Fruit fly (Drosophila melanogaster) whole organism, adult: ENCODE measurements around the gene repo.

Experiments used
- CG33017 ChIP-seq: fragments of 200-800 bp; sonication (Bioruptor generic); optimal IDR thresholded peaks from 2 replicates; lab custom pipeline; 2018; ENCODE audit warnings: missing biosample characterization, mild to moderate bottlenecking, missing genetic modification characterization, moderate library complexity
- CG5204 ChIP-seq: fragments of 200-800 bp; sonication (Bioruptor generic); optimal IDR thresholded peaks from 2 replicates; lab custom pipeline; 2016; ENCODE audit warnings: missing biosample characterization, missing genetic modification characterization
- CG7045 ChIP-seq: fragments of 200-800 bp; sonication (Bioruptor generic); optimal IDR thresholded peaks from 2 replicates; lab custom pipeline; 2017; ENCODE audit warnings: missing biosample characterization, mild to moderate bottlenecking, missing genetic modification characterization
- Clk ChIP-seq: fragments of 200-800 bp; sonication (Bioruptor generic); optimal IDR thresholded peaks from 2 replicates; lab custom pipeline; 2017; ENCODE audit warnings: missing biosample characterization, missing genetic modification characterization
- Crg-1 ChIP-seq: fragments of 200-800 bp; sonication (Bioruptor generic); optimal IDR thresholded peaks from 2 replicates; lab custom pipeline; 2016; ENCODE audit warnings: missing biosample characterization, missing genetic modification characterization
- Hr96 ChIP-seq: fragments of 200-800 bp; sonication (Bioruptor generic); optimal IDR thresholded peaks from 2 replicates; lab custom pipeline; 2016; ENCODE audit warnings: missing biosample characterization, missing genetic modification characterization
- bab1 ChIP-seq: fragments of 200-800 bp; sonication (Bioruptor generic); optimal IDR thresholded peaks from 3 replicates; lab custom pipeline; 2019; ENCODE audit warnings: missing biosample characterization, mild to moderate bottlenecking, missing genetic modification characterization, moderate library complexity
- cic ChIP-seq: fragments of 200-800 bp; sonication (Bioruptor generic); optimal IDR thresholded peaks from 2 replicates; lab custom pipeline; 2017; ENCODE audit warnings: missing biosample characterization, mild to moderate bottlenecking, missing genetic modification characterization, moderate library complexity
- kay ChIP-seq: fragments of 200-800 bp; sonication (Bioruptor generic); peaks from one replicate; lab custom pipeline; 2016; ENCODE audit warnings: missing biosample characterization, missing genetic modification characterization, borderline replicate concordance
- ovo ChIP-seq: fragments of 200-800 bp; sonication (Bioruptor generic); optimal IDR thresholded peaks from 2 replicates; lab custom pipeline; 2016; ENCODE audit warnings: missing biosample characterization, missing genetic modification characterization
- toe ChIP-seq: fragments of 200-800 bp; sonication (Bioruptor generic); optimal IDR thresholded peaks from 2 replicates; lab custom pipeline; 2016; ENCODE audit warnings: missing biosample characterization, missing genetic modification characterization

dm6 chr3R:18191867-18192266 lies 44.1 kb upstream of the repo start, which contains the start of gene CG14313:
- no peak for TF ChIP-seq CG7045 (GFP tag; lab: Kevin White, UChicago)
- no peak for TF ChIP-seq toe
- TF ChIP-seq CG5204: no peak
- TF ChIP-seq cic: no peak
- TF ChIP-seq kay: no peak
- TF ChIP-seq Crg-1 (GFP tag; lab: Kevin White, UChicago): no peak
- TF ChIP-seq Hr96 (GFP tag; lab: Kevin White, UChicago): no peak
- TF ChIP-seq bab1 (GFP tag; lab: Kevin White, UChicago): no peak
- no peak for TF ChIP-seq ovo (GFP tag; lab: Kevin White, UChicago)
- no peak for TF ChIP-seq CG33017
- no peak for TF ChIP-seq Clk (GFP tag; lab: Kevin White, UChicago)
